Fruit fly (Drosophila melanogaster): ENCODE results near the gene CG14313.

dm6 chr3R:18226043-18226808, 34.5 kb upstream of the CG14313 start, which contains the start of the genes CG7168 and Mdh2:
- no peak for TF ChIP-seq CG12605 (GFP tag; IDR thresholded peaks at IDR 0.05)
- TF ChIP-seq Snoo (tag; optimal IDR thresholded peaks at IDR 0.05), result no peak
- no peak for TF ChIP-seq gl (tag; optimal IDR thresholded peaks at IDR 0.05)
- no peak for TF ChIP-seq D1 (tag; optimal IDR thresholded peaks at IDR 0.05)
- TF ChIP-seq CG8301 (tag; optimal IDR thresholded peaks at IDR 0.05), result no peak
- peak; percentile 6 for TF ChIP-seq EcR (GFP tag; optimal IDR thresholded peaks at IDR 0.05)
- TF ChIP-seq CG10348 (GFP tag; IDR thresholded peaks at IDR 0.05), result no peak
- TF ChIP-seq fd96Ca (GFP tag; IDR thresholded peaks at IDR 0.05), result no peak

Data from whole organism, pupa.